Fruit fly (Drosophila melanogaster) whole organism, embryonic: Measurements from ENCODE around the gene Nlg2.
A peak's percentile ranks its signal among the peaks of the same experiment; 100 is the strongest.

Experiments
- Asciz ChIP-seq: fragments of 200-800 bp; sonication (Bioruptor generic); optimal IDR thresholded peaks from 2 replicates; lab custom pipeline; 2017; ENCODE audit warnings: missing biosample characterization, mild to moderate bottlenecking, missing genetic modification characterization, missing genetic modification reagents
- Blimp-1 ChIP-seq: fragments of 200-800 bp; sonication (Bioruptor generic); optimal IDR thresholded peaks from 3 replicates; lab custom pipeline; 2018; ENCODE audit warnings: missing biosample characterization, missing genetic modification characterization, mild to moderate bottlenecking, moderate library complexity, missing genetic modification reagents
- CG10267 ChIP-seq: fragments of 200-800 bp; sonication (Bioruptor generic); optimal IDR thresholded peaks from 2 replicates; lab custom pipeline; 2018; ENCODE audit warnings: missing biosample characterization, mild to moderate bottlenecking, missing genetic modification characterization, moderate library complexity
- CG10366 ChIP-seq: fragments of 200-800 bp; sonication (Bioruptor generic); IDR thresholded peaks from 2 replicates; pipeline ENCODE4 v1.3.6; 2022; ENCODE audit warnings: missing biosample characterization, missing genetic modification characterization
- CG10543 ChIP-seq: fragments of 200-800 bp; sonication (Bioruptor generic); optimal IDR thresholded peaks from 3 replicates; lab custom pipeline; 2017; ENCODE audit warnings: missing biosample characterization, mild to moderate bottlenecking, missing genetic modification characterization, moderate library complexity
- CG10654 ChIP-seq: fragments of 200-800 bp; sonication (Bioruptor generic); optimal IDR thresholded peaks from 2 replicates; lab custom pipeline; 2016; ENCODE audit warnings: missing biosample characterization, missing genetic modification characterization
- CG11093 ChIP-seq: fragments of 200-800 bp; sonication (Bioruptor generic); IDR thresholded peaks from 3 replicates; pipeline ENCODE4 v1.3.6; 2022; ENCODE audit warnings: missing biosample characterization, missing genetic modification characterization
- CG12155 ChIP-seq: fragments of 200-800 bp; sonication (Bioruptor generic); optimal IDR thresholded peaks from 3 replicates; lab custom pipeline; 2016; ENCODE audit warnings: missing biosample characterization, missing genetic modification characterization
- CG12391 ChIP-seq: fragments of 200-800 bp; sonication (Bioruptor generic); optimal IDR thresholded peaks from 3 replicates; lab custom pipeline; 2018; ENCODE audit warnings: missing biosample characterization, mild to moderate bottlenecking, missing genetic modification characterization, moderate library complexity
- CG14710 ChIP-seq: fragments of 200-800 bp; sonication (Bioruptor generic); optimal IDR thresholded peaks from 3 replicates; lab custom pipeline; 2019; ENCODE audit warnings: missing biosample characterization, mild to moderate bottlenecking, missing genetic modification characterization, moderate library complexity
- CG14860 ChIP-seq: fragments of 200-800 bp; sonication (Bioruptor generic); IDR thresholded peaks from 3 replicates; pipeline ENCODE4 v1.3.6; 2022; ENCODE audit warnings: missing biosample characterization, missing genetic modification characterization; ENCODE audit not compliant: partially characterized antibody
- CG18262 ChIP-seq: fragments of 200-800 bp; optimal IDR thresholded peaks from 3 replicates; lab custom pipeline; 2019; ENCODE audit warnings: missing biosample characterization, mild to moderate bottlenecking, missing genetic modification characterization, moderate library complexity
- CG18619 ChIP-seq: fragments of 200-800 bp; sonication (Bioruptor generic); optimal IDR thresholded peaks from 3 replicates; lab custom pipeline; 2017; ENCODE audit warnings: missing biosample characterization, mild to moderate bottlenecking, missing genetic modification characterization
- CG2129 ChIP-seq: fragments of 200-800 bp; sonication (Bioruptor generic); IDR thresholded peaks from 2 replicates; pipeline ENCODE4 v1.3.6; 2022; ENCODE audit warnings: missing biosample characterization, missing genetic modification characterization; ENCODE audit not compliant: partially characterized antibody
- CG2875 ChIP-seq: fragments of 200-800 bp; sonication (Bioruptor generic); optimal IDR thresholded peaks from 2 replicates; lab custom pipeline; 2017; ENCODE audit warnings: missing biosample characterization, mild to moderate bottlenecking, missing genetic modification characterization, missing genetic modification reagents
- CG30020 ChIP-seq: fragments of 200-800 bp; optimal IDR thresholded peaks from 2 replicates; lab custom pipeline; 2019; ENCODE audit warnings: missing biosample characterization, mild to moderate bottlenecking, missing genetic modification characterization, moderate library complexity
- CG30431 ChIP-seq: fragments of 200-800 bp; sonication (Bioruptor generic); optimal IDR thresholded peaks from 2 replicates; lab custom pipeline; 2017; ENCODE audit warnings: missing biosample characterization, missing genetic modification characterization
- CG31388 ChIP-seq: fragments of 200-800 bp; sonication (Bioruptor generic); optimal IDR thresholded peaks from 2 replicates; lab custom pipeline; 2016; ENCODE audit warnings: missing biosample characterization, missing genetic modification characterization
- CG3163 ChIP-seq: fragments of 200-800 bp; sonication (Bioruptor generic); optimal IDR thresholded peaks from 3 replicates; lab custom pipeline; 2016; ENCODE audit warnings: missing biosample characterization, missing genetic modification characterization
- CG32772 ChIP-seq: fragments of 200-800 bp; sonication (Bioruptor generic); IDR thresholded peaks from 2 replicates; pipeline ENCODE4 v1.3.6; 2022; ENCODE audit warnings: missing biosample characterization, missing genetic modification characterization
- CG42726 ChIP-seq: fragments of 200-800 bp; sonication (Bioruptor generic); IDR thresholded peaks from 2 replicates; pipeline ENCODE4 v1.3.6; 2022; ENCODE audit warnings: missing biosample characterization, missing genetic modification characterization; ENCODE audit not compliant: partially characterized antibody
- CG43689 ChIP-seq: fragments of 200-800 bp; sonication (Bioruptor generic); IDR thresholded peaks from 2 replicates; pipeline ENCODE4 v1.3.6; 2022; ENCODE audit warnings: missing biosample characterization, missing genetic modification characterization
- CG4424 ChIP-seq: fragments of 200-800 bp; sonication (Bioruptor generic); optimal IDR thresholded peaks from 3 replicates; lab custom pipeline; 2016; ENCODE audit warnings: missing biosample characterization, missing genetic modification characterization
- CG6813 ChIP-seq: fragments of 200-800 bp; sonication (Bioruptor generic); optimal IDR thresholded peaks from 2 replicates; lab custom pipeline; 2017; ENCODE audit warnings: missing biosample characterization, missing genetic modification characterization, mild to moderate bottlenecking, moderate library complexity, missing genetic modification reagents
- CG7786 ChIP-seq: fragments of 200-800 bp; sonication (Bioruptor generic); optimal IDR thresholded peaks from 2 replicates; lab custom pipeline; 2016; ENCODE audit warnings: missing biosample characterization, missing genetic modification characterization
- CG8290 ChIP-seq, 3 experiments: fragments of 200-800 bp; sonication (Bioruptor generic); optimal IDR thresholded peaks; 2 replicates each; lab custom pipeline; 2016 to 2019; ENCODE audit warnings: missing biosample characterization in 3 of 3, missing genetic modification characterization in 3 of 3, mild to moderate bottlenecking in 2 of 3, moderate library complexity in 1 of 3
- CTCF ChIP-seq: fragments of 200-800 bp; sonication (Bioruptor generic); optimal IDR thresholded peaks from 2 replicates; lab custom pipeline; 2017; ENCODE audit warnings: missing biosample characterization, mild to moderate bottlenecking, missing genetic modification characterization, moderate library complexity
- D ChIP-seq, 2 experiments: fragments of 200-800 bp in 1 of 2; fragments of >200 bp in 1 of 2; sonication (Bioruptor generic) in 1 of 2; optimal IDR thresholded peaks; 2 replicates in 1 of 2; 3 replicates in 1 of 2; lab custom pipeline; 2017; ENCODE audit warnings: mild to moderate bottlenecking in 1 of 2, missing biosample characterization in 1 of 2, missing genetic modification characterization in 1 of 2, missing genetic modification reagents in 1 of 2
- D19A ChIP-seq: fragments of 200-800 bp; optimal IDR thresholded peaks from 3 replicates; lab custom pipeline; 2019; ENCODE audit warnings: missing biosample characterization, mild to moderate bottlenecking, missing genetic modification characterization, moderate library complexity
- Dad ChIP-seq: fragments of 200-800 bp; sonication (Bioruptor generic); optimal IDR thresholded peaks from 3 replicates; lab custom pipeline; 2016; ENCODE audit warnings: missing biosample characterization, missing genetic modification characterization
- Dip2 ChIP-seq: fragments of 200-800 bp; sonication (Bioruptor generic); IDR thresholded peaks from 2 replicates; pipeline ENCODE4 v1.3.6; 2022; ENCODE audit warnings: missing biosample characterization, missing genetic modification characterization
- ERR ChIP-seq: fragments of 200-800 bp; sonication (Bioruptor generic); optimal IDR thresholded peaks from 2 replicates; lab custom pipeline; 2016; ENCODE audit warnings: missing biosample characterization, missing genetic modification characterization
- MESR4 ChIP-seq: fragments of 200-800 bp; sonication (Bioruptor generic); optimal IDR thresholded peaks from 2 replicates; lab custom pipeline; 2018; ENCODE audit warnings: missing biosample characterization, mild to moderate bottlenecking, missing genetic modification characterization, moderate library complexity
- Myb ChIP-seq: fragments of 200-800 bp; sonication (Bioruptor generic); optimal IDR thresholded peaks from 2 replicates; lab custom pipeline; 2016; ENCODE audit warnings: missing biosample characterization, missing genetic modification characterization
- NC2β ChIP-seq: fragments of 200-800 bp; sonication (Bioruptor generic); optimal IDR thresholded peaks from 2 replicates; lab custom pipeline; 2016; ENCODE audit warnings: missing biosample characterization, missing genetic modification characterization
- Rfx ChIP-seq: fragments of 200-800 bp; sonication (Bioruptor generic); IDR thresholded peaks from 2 replicates; pipeline ENCODE4 v1.3.6; 2022; ENCODE audit warnings: missing biosample characterization, missing genetic modification characterization
- Sry-β ChIP-seq: fragments of 200-800 bp; sonication (Bioruptor generic); optimal IDR thresholded peaks from 2 replicates; lab custom pipeline; 2018; ENCODE audit warnings: missing biosample characterization, mild to moderate bottlenecking, missing genetic modification characterization, moderate library complexity
- Xbp1 ChIP-seq: fragments of 200-800 bp; sonication (Bioruptor generic); optimal IDR thresholded peaks from 3 replicates; lab custom pipeline; 2016; ENCODE audit warnings: missing biosample characterization, mild to moderate bottlenecking, missing genetic modification characterization
- bowl ChIP-seq: fragments of 200-800 bp; sonication (Bioruptor generic); IDR thresholded peaks from 2 replicates; pipeline ENCODE4 v1.3.6; 2022; ENCODE audit warnings: missing biosample characterization, missing genetic modification characterization
- cg ChIP-seq: fragments of 200-800 bp; sonication (Bioruptor generic); optimal IDR thresholded peaks from 3 replicates; lab custom pipeline; 2019; ENCODE audit warnings: missing biosample characterization, mild to moderate bottlenecking, missing genetic modification characterization, moderate library complexity
- dmrt11E ChIP-seq: fragments of 200-800 bp; sonication (Bioruptor generic); optimal IDR thresholded peaks from 3 replicates; lab custom pipeline; 2018; ENCODE audit warnings: missing biosample characterization, mild to moderate bottlenecking, missing genetic modification characterization, moderate library complexity
- eve ChIP-seq, 2 experiments: fragments of >200 bp; optimal IDR thresholded peaks; 2 replicates each; lab custom pipeline; 2017; ENCODE audit warnings: missing biosample characterization in 2 of 2, missing genetic modification characterization in 2 of 2
- grn ChIP-seq: fragments of 200-800 bp; sonication (Bioruptor generic); optimal IDR thresholded peaks from 3 replicates; lab custom pipeline; 2017; ENCODE audit warnings: missing biosample characterization, missing genetic modification characterization
- ken ChIP-seq: fragments of 200-800 bp; sonication (Bioruptor generic); IDR thresholded peaks from 3 replicates; pipeline ENCODE4 v1.3.6; 2022; ENCODE audit warnings: missing biosample characterization, missing genetic modification characterization
- pnt ChIP-seq: fragments of 200-800 bp; sonication (Bioruptor generic); optimal IDR thresholded peaks from 3 replicates; lab custom pipeline; 2016; ENCODE audit warnings: missing biosample characterization, missing genetic modification characterization
- slou ChIP-seq: fragments of 200-800 bp; sonication (Bioruptor generic); optimal IDR thresholded peaks from 3 replicates; lab custom pipeline; 2016; ENCODE audit warnings: missing biosample characterization, missing genetic modification characterization
- so ChIP-seq: fragments of 200-800 bp; sonication (Bioruptor generic); IDR thresholded peaks from 3 replicates; pipeline ENCODE4 v1.3.6; 2022; ENCODE audit warnings: missing biosample characterization, missing genetic modification characterization
- stwl ChIP-seq: fragments of 200-800 bp; sonication (Bioruptor generic); optimal IDR thresholded peaks from 3 replicates; lab custom pipeline; 2018; ENCODE audit warnings: missing biosample characterization, mild to moderate bottlenecking, missing genetic modification characterization, moderate library complexity
- tgo ChIP-seq: fragments of 200-800 bp; sonication (Bioruptor generic); IDR thresholded peaks from 3 replicates; pipeline ENCODE4 v1.3.6; 2022; ENCODE audit warnings: missing biosample characterization, missing genetic modification characterization
- twi ChIP-seq: fragments of 200-800 bp; optimal IDR thresholded peaks from 2 replicates; lab custom pipeline; 2019; ENCODE audit warnings: missing biosample characterization, mild to moderate bottlenecking, missing genetic modification characterization, moderate library complexity
- vfl ChIP-seq: fragments of 200-800 bp; sonication (Bioruptor generic); optimal IDR thresholded peaks from 2 replicates; lab custom pipeline; 2016; ENCODE audit warnings: missing biosample characterization, missing genetic modification characterization

Nlg2 gene

dm6 chr2L:6948540-6948942, 73.8 kb downstream of the Nlg2 start, which contains the start of gene ihog (continued):
- peak; percentile 79 for TF ChIP-seq cg (GFP tag; lab: Kevin White, UChicago)
- no peak for TF ChIP-seq Blimp-1 (GFP tag; lab: Kevin White, UChicago)
- TF ChIP-seq NC2β, result no peak
- no peak for TF ChIP-seq CG30431
- TF ChIP-seq CG8290 (GFP tag; optimal IDR thresholded peaks at IDR 0.05; lab: Kevin White, UChicago), result no peak
- TF ChIP-seq CG8290 (tag; optimal IDR thresholded peaks at IDR 0.05; lab: Kevin White, UChicago), result no peak
- peak; percentile 16 for TF ChIP-seq CG14710 (tag; lab: Kevin White, UChicago)
- TF ChIP-seq Myb, result no peak
- no peak for TF ChIP-seq CG6813
- peak; percentile 40 for TF ChIP-seq D (optimal IDR thresholded peaks at IDR 0.05; lab: Kevin White, UChicago)
- TF ChIP-seq D (GFP tag; optimal IDR thresholded peaks at IDR 0.05; lab: Kevin White, UChicago), result no peak
- TF ChIP-seq Xbp1 (GFP tag; lab: Kevin White, UChicago), result no peak
- TF ChIP-seq CG10366, result 0 out of 2 replicates have a peak, but pooled peaks have one; percentile 17
- TF ChIP-seq tgo (GFP tag; lab: Robert Waterston, UW), result no peak
- TF ChIP-seq slou (GFP tag; lab: Kevin White, UChicago), result no peak
- TF ChIP-seq CG10654 (GFP tag; lab: Kevin White, UChicago), result no peak
- no peak for TF ChIP-seq CG7786
- TF ChIP-seq CG42726 (GFP tag; lab: Robert Waterston, UW), result no peak; the same call in 1 of the 2 replicates
- TF ChIP-seq Rfx (GFP tag; lab: Robert Waterston, UW), result no peak
- TF ChIP-seq bowl, result no peak
- TF ChIP-seq vfl (GFP tag; lab: Kevin White, UChicago), result no peak
- TF ChIP-seq CG3163, result no peak
- TF ChIP-seq CG18262 (tag; lab: Kevin White, UChicago), result no peak
- no peak for TF ChIP-seq CTCF (GFP tag; lab: Kevin White, UChicago)
- no peak for TF ChIP-seq CG2875 (GFP tag; lab: Kevin White, UChicago)
- TF ChIP-seq grn, result no peak
- peak; percentile 21 for TF ChIP-seq stwl (tag; lab: Kevin White, UChicago)
- TF ChIP-seq CG10543, result no peak
- TF ChIP-seq Sry-β, result peak; percentile 72
- no peak; the same call in 2 of the 3 replicates for TF ChIP-seq so (GFP tag; lab: Robert Waterston, UW)
- TF ChIP-seq Asciz (GFP tag; lab: Kevin White, UChicago), result no peak
- no peak for TF ChIP-seq ERR (GFP tag; lab: Kevin White, UChicago)
- no peak for TF ChIP-seq CG32772 (GFP tag; lab: Robert Waterston, UW)
- no peak for TF ChIP-seq CG12155 (GFP tag; lab: Kevin White, UChicago)
- TF ChIP-seq dmrt11E (tag; lab: Kevin White, UChicago), result no peak
- no peak for TF ChIP-seq eve (GFP tag; optimal IDR thresholded peaks at IDR 0.05; lab: Kevin White, UChicago)
- peak; percentile 78 for TF ChIP-seq MESR4
- TF ChIP-seq CG10267, result peak; percentile 28
- TF ChIP-seq CG11093, result no peak
- no peak for TF ChIP-seq CG31388 (GFP tag; lab: Kevin White, UChicago)
- no peak for TF ChIP-seq CG2129 (GFP tag; lab: Robert Waterston, UW)
- no peak for TF ChIP-seq CG43689 (GFP tag; lab: Robert Waterston, UW)
- TF ChIP-seq D19A, result no peak
- TF ChIP-seq Dad (GFP tag; lab: Kevin White, UChicago), result no peak
- no peak for TF ChIP-seq CG18619 (GFP tag; lab: Kevin White, UChicago)
- no peak for TF ChIP-seq CG4424 (GFP tag; lab: Kevin White, UChicago)
- TF ChIP-seq pnt (GFP tag; lab: Kevin White, UChicago), result no peak
- TF ChIP-seq ken (GFP tag; lab: Robert Waterston, UW), result no peak
- no peak for TF ChIP-seq twi
- TF ChIP-seq CG12391, result peak; percentile 32
- TF ChIP-seq CG14860, result peak; percentile 66
- TF ChIP-seq CG30020 (tag; lab: Kevin White, UChicago), result peak; percentile 45
- TF ChIP-seq Dip2, result no peak
